Fruit fly (Drosophila melanogaster): ENCODE results near the gene Dbp21E2.

Gene Dbp21E2

dm6 chr2L:821986-822711 lies 10.8 kb downstream of the Dbp21E2 start:
- TF ChIP-seq fd59A (GFP tag; optimal IDR thresholded peaks at IDR 0.05) (no peak), CG8119 (GFP tag; IDR thresholded peaks at IDR 0.05) (0 out of 3 replicates have a peak, but pooled peaks have one; percentile 4), Sox15 (GFP tag; optimal IDR thresholded peaks at IDR 0.05) (no peak), Sox102F (GFP tag; optimal IDR thresholded peaks at IDR 0.05) (no peak), CG16779 (tag; optimal IDR thresholded peaks at IDR 0.05) (no peak), vri (GFP tag; optimal IDR thresholded peaks at IDR 0.05) (no peak), Eip78C (GFP tag) (peak; percentile 73), CG15336 (GFP tag; IDR thresholded peaks at IDR 0.05) (peak; percentile 14; the same call in 1 of the 2 replicates), svp (GFP tag) (peak; percentile 78)

- peak; percentile 34; the same call in 1 of the 3 replicates for TF ChIP-seq eg (GFP tag; IDR thresholded peaks at IDR 0.05)
- TF ChIP-seq CG6792 (GFP tag; optimal IDR thresholded peaks at IDR 0.05), result peak; percentile 6
- no peak for TF ChIP-seq CG34406 (GFP tag; optimal IDR thresholded peaks at IDR 0.05)
- TF ChIP-seq cyc (GFP tag; optimal IDR thresholded peaks at IDR 0.05), result peak; percentile 33
- no peak for TF ChIP-seq Ets96B (tag; optimal IDR thresholded peaks at IDR 0.05)
- TF ChIP-seq CG31627 (GFP tag; optimal IDR thresholded peaks at IDR 0.05), result peak; percentile 41
- peak; percentile 35 for TF ChIP-seq CG6854 (GFP tag; optimal IDR thresholded peaks at IDR 0.05)
- peak; percentile 20 for TF ChIP-seq pdm3 (GFP tag; optimal IDR thresholded peaks at IDR 0.05)
- peak; percentile 12 for TF ChIP-seq Lpt (GFP tag; optimal IDR thresholded peaks at IDR 0.05)
- TF ChIP-seq Eip75B (GFP tag; optimal IDR thresholded peaks at IDR 0.05), result peak; percentile 59
- TF ChIP-seq esn (GFP tag; optimal IDR thresholded peaks at IDR 0.05), result peak; percentile 54
- TF ChIP-seq CG15336 (GFP tag; IDR thresholded peaks at IDR 0.05), result peak; percentile 21; the same call in 1 of the 2 replicates
- peak; percentile 29 for TF ChIP-seq lz (GFP tag; optimal IDR thresholded peaks at IDR 0.05)
- TF ChIP-seq achi (GFP tag; optimal IDR thresholded peaks at IDR 0.05), result peak; percentile 13
- TF ChIP-seq fkh (GFP tag; optimal IDR thresholded peaks at IDR 0.05), result peak; percentile 66
- TF ChIP-seq CG6163 (GFP tag; IDR thresholded peaks at IDR 0.05), result peak; percentile 59; the same call in 1 of the 3 replicates
- no peak for TF ChIP-seq Eip93F (GFP tag; optimal IDR thresholded peaks at IDR 0.05)
- TF ChIP-seq CG8119 (GFP tag; IDR thresholded peaks at IDR 0.05), result peak; percentile 30; the same call in 1 of the 3 replicates
- TF ChIP-seq topi (GFP tag; optimal IDR thresholded peaks at IDR 0.05), result peak; percentile 38
- TF ChIP-seq CG16779 (tag; optimal IDR thresholded peaks at IDR 0.05), result peak; percentile 32
- peak; percentile 21 for TF ChIP-seq CG32006 (GFP tag; optimal IDR thresholded peaks at IDR 0.05)
- TF ChIP-seq CG10631 (GFP tag; optimal IDR thresholded peaks at IDR 0.05), result no peak
- TF ChIP-seq CG3919 (GFP tag; optimal IDR thresholded peaks at IDR 0.05), result peak; percentile 32
- TF ChIP-seq Gug (GFP tag; IDR thresholded peaks at IDR 0.05), result no peak
- TF ChIP-seq CG6808 (GFP tag; optimal IDR thresholded peaks at IDR 0.05), result peak; percentile 55
- no peak for TF ChIP-seq Hr4 (GFP tag; optimal IDR thresholded peaks at IDR 0.05)
- TF ChIP-seq CG11762 (GFP tag; optimal IDR thresholded peaks at IDR 0.05; ENCODE audit: insufficient read depth), result no peak
- peak; percentile 60 for TF ChIP-seq Sox14 (GFP tag; optimal IDR thresholded peaks at IDR 0.05)
- TF ChIP-seq CG8319 (GFP tag; optimal IDR thresholded peaks at IDR 0.05), result no peak
- TF ChIP-seq Eip78C (GFP tag), result peak; percentile 86
- peak; percentile 60 for TF ChIP-seq svp (GFP tag)
- TF ChIP-seq vri (GFP tag; optimal IDR thresholded peaks at IDR 0.05), result peak; percentile 70
- TF ChIP-seq CG1621 (tag; optimal IDR thresholded peaks at IDR 0.05), result peak; percentile 26
- peak; percentile 9 for TF ChIP-seq CG10669 (GFP tag; optimal IDR thresholded peaks at IDR 0.05)
- TF ChIP-seq ss (GFP tag; optimal IDR thresholded peaks at IDR 0.05), result peak in 1 of 2 experiments; percentile 33
- peak; percentile 14 for TF ChIP-seq Ets21C (GFP tag; optimal IDR thresholded peaks at IDR 0.05)
- peak; percentile 13 for TF ChIP-seq dsx (GFP tag; optimal IDR thresholded peaks at IDR 0.05; ENCODE audit: poor library complexity, severe bottlenecking)
These were observed 14.4 kb downstream of the Dbp21E2 start, which contains the start of the genes CG3862 and dock for dm6 chr2L:825768-826263. TSS of gene CG3862 (minus strand) at chr2L:825861. TSS of gene dock (plus strand) at chr2L:825969.
